Worm (Caenorhabditis elegans): ENCODE measurements around the gene F09E5.11.

- TF ChIP-seq flt-1 (GFP tag; IDR thresholded peaks at IDR 0.05) (no peak), T22C8.4 (GFP tag; IDR thresholded peaks at IDR 0.05) (no peak), ztf-23 (GFP tag; IDR thresholded peaks at IDR 0.05) (no peak), tab-1 (GFP tag; IDR thresholded peaks at IDR 0.05) (no peak)
These were observed 29.2 kb upstream of the F09E5.11 start, which contains the start of gene ccpp-6 for ce11 chrII:5387217-5387616.
